Worm (Caenorhabditis elegans): ENCODE measurements around the gene rpl-22.

- no peak for TF ChIP-seq elt-3 (tag; optimal IDR thresholded peaks at IDR 0.05)
- no peak for TF ChIP-seq lin-13 (GFP tag; optimal IDR thresholded peaks at IDR 0.05)
- no peak for TF ChIP-seq nhr-129 (tag; optimal IDR thresholded peaks at IDR 0.05)
- TF ChIP-seq nhr-25 (tag; optimal IDR thresholded peaks at IDR 0.05) = no peak
- TF ChIP-seq Y55F3AM.14 (GFP tag; optimal IDR thresholded peaks at IDR 0.05) = no peak
- no peak for TF ChIP-seq ceh-82 (tag; optimal IDR thresholded peaks at IDR 0.05)
- TF ChIP-seq nhr-11 (tag; optimal IDR thresholded peaks at IDR 0.05) = no peak
- no peak for TF ChIP-seq lsy-2 (tag; optimal IDR thresholded peaks at IDR 0.05)
- TF ChIP-seq unc-39 (tag; optimal IDR thresholded peaks at IDR 0.05) = no peak
- no peak for TF ChIP-seq ztf-11 (tag; optimal IDR thresholded peaks at IDR 0.05)
- no peak for TF ChIP-seq peb-1 (tag; optimal IDR thresholded peaks at IDR 0.05)
- no peak for TF ChIP-seq nhr-237 (tag; optimal IDR thresholded peaks at IDR 0.05)
- no peak for TF ChIP-seq mdl-1 (tag; optimal IDR thresholded peaks at IDR 0.05)
- TF ChIP-seq F13H6.1 (tag; optimal IDR thresholded peaks at IDR 0.05) = no peak
These were observed 47.4 kb upstream of the rpl-22 start, which contains the start of gene F59A6.3 for ce11 chrII:5008033-5008432.

Measured in whole organism, L2 larva.